Fruit fly (Drosophila melanogaster) whole organism, embryonic: ENCODE measurements around the gene bumpel.

Source experiments
- Antp ChIP-seq: fragments of 200-800 bp; sonication (Bioruptor generic); optimal IDR thresholded peaks from 3 replicates; lab custom pipeline; 2016; ENCODE audit warnings: missing biosample characterization, missing genetic modification characterization
- B-H1 ChIP-seq: fragments of 200-800 bp; sonication (Bioruptor generic); IDR thresholded peaks from 3 replicates; pipeline ENCODE4 v1.3.6; 2022; ENCODE audit warnings: missing biosample characterization, missing genetic modification characterization
- Blimp-1 ChIP-seq: fragments of 200-800 bp; sonication (Bioruptor generic); optimal IDR thresholded peaks from 3 replicates; lab custom pipeline; 2018; ENCODE audit warnings: missing biosample characterization, missing genetic modification characterization, mild to moderate bottlenecking, moderate library complexity, missing genetic modification reagents
- BtbVII ChIP-seq: fragments of 200-800 bp; sonication (Bioruptor generic); optimal IDR thresholded peaks from 3 replicates; lab custom pipeline; 2017; ENCODE audit warnings: missing biosample characterization, mild to moderate bottlenecking, missing genetic modification characterization
- CG10462 ChIP-seq: fragments of 200-800 bp; sonication (Bioruptor generic); optimal IDR thresholded peaks from 2 replicates; lab custom pipeline; 2016; ENCODE audit warnings: missing biosample characterization, missing genetic modification characterization
- CG11456 ChIP-seq: fragments of 200-800 bp; sonication (Bioruptor generic); IDR thresholded peaks from 3 replicates; pipeline ENCODE4 v1.3.6; 2022; ENCODE audit warnings: missing biosample characterization, missing genetic modification characterization
- CG11504 ChIP-seq: fragments of 200-800 bp; sonication (Bioruptor generic); optimal IDR thresholded peaks from 3 replicates; lab custom pipeline; 2019; ENCODE audit warnings: missing biosample characterization, mild to moderate bottlenecking, missing genetic modification characterization, moderate library complexity
- CG12155 ChIP-seq: fragments of 200-800 bp; sonication (Bioruptor generic); optimal IDR thresholded peaks from 3 replicates; lab custom pipeline; 2016; ENCODE audit warnings: missing biosample characterization, missing genetic modification characterization
- CG12299 ChIP-seq: fragments of 200-800 bp; sonication (Bioruptor generic); optimal IDR thresholded peaks from 2 replicates; lab custom pipeline; 2018; ENCODE audit warnings: missing biosample characterization, mild to moderate bottlenecking, missing genetic modification characterization
- CG12659 ChIP-seq: fragments of 200-800 bp; sonication (Bioruptor generic); optimal IDR thresholded peaks from 3 replicates; lab custom pipeline; 2017; ENCODE audit warnings: mild to moderate bottlenecking, missing biosample characterization, missing genetic modification reagents, missing genetic modification characterization
- CG12744 ChIP-seq: fragments of 200-800 bp; sonication (Bioruptor generic); optimal IDR thresholded peaks from 2 replicates; lab custom pipeline; 2016; ENCODE audit warnings: missing biosample characterization, missing genetic modification characterization
- CG13123 ChIP-seq: fragments of 200-800 bp; sonication (Bioruptor generic); optimal IDR thresholded peaks from 2 replicates; lab custom pipeline; 2016; ENCODE audit warnings: missing biosample characterization, missing genetic modification characterization
- CG15601 ChIP-seq: fragments of 200-800 bp; sonication (Bioruptor generic); optimal IDR thresholded peaks from 3 replicates; lab custom pipeline; 2019; ENCODE audit warnings: missing biosample characterization, mild to moderate bottlenecking, missing genetic modification characterization, moderate library complexity
- CG17186 ChIP-seq: fragments of 200-800 bp; sonication (Bioruptor generic); optimal IDR thresholded peaks from 3 replicates; lab custom pipeline; 2017; ENCODE audit warnings: missing biosample characterization, missing genetic modification reagents, missing genetic modification characterization
- CG17385 ChIP-seq: fragments of 200-800 bp; sonication (Bioruptor generic); optimal IDR thresholded peaks from 3 replicates; lab custom pipeline; 2018; ENCODE audit warnings: missing biosample characterization, mild to moderate bottlenecking, missing genetic modification characterization
- CG18011 ChIP-seq: fragments of 200-800 bp; sonication (Bioruptor generic); optimal IDR thresholded peaks from 2 replicates; lab custom pipeline; 2017; ENCODE audit warnings: missing biosample characterization, missing genetic modification characterization, mild to moderate bottlenecking, moderate library complexity, missing genotype
- CG2889 ChIP-seq: fragments of 200-800 bp; sonication (Bioruptor generic); IDR thresholded peaks from 3 replicates; pipeline ENCODE4 v1.3.6; 2022; ENCODE audit warnings: missing biosample characterization, missing genetic modification characterization
- CG5245 ChIP-seq: fragments of 200-800 bp; sonication (Bioruptor generic); optimal IDR thresholded peaks from 3 replicates; lab custom pipeline; 2016; ENCODE audit warnings: missing biosample characterization, missing genetic modification characterization
- CG6254 ChIP-seq: fragments of 200-800 bp; sonication (Bioruptor generic); optimal IDR thresholded peaks from 3 replicates; lab custom pipeline; 2017; ENCODE audit warnings: mild to moderate bottlenecking, missing biosample characterization, missing genetic modification reagents, missing genetic modification characterization
- CG8089 ChIP-seq: fragments of 200-800 bp; sonication (Bioruptor generic); optimal IDR thresholded peaks from 3 replicates; lab custom pipeline; 2016; ENCODE audit warnings: missing biosample characterization, missing genetic modification characterization
- CG9609 ChIP-seq: fragments of 200-800 bp; sonication (Bioruptor generic); optimal IDR thresholded peaks from 3 replicates; lab custom pipeline; 2016; ENCODE audit warnings: missing biosample characterization, missing genetic modification characterization
- CrebB ChIP-seq: fragments of 200-800 bp; sonication (Bioruptor generic); optimal IDR thresholded peaks from 3 replicates; lab custom pipeline; 2018; ENCODE audit warnings: missing biosample characterization, mild to moderate bottlenecking, missing genetic modification characterization
- Dp ChIP-seq: fragments of 200-800 bp; sonication (Bioruptor generic); optimal IDR thresholded peaks from 2 replicates; lab custom pipeline; 2018; ENCODE audit warnings: missing biosample characterization, mild to moderate bottlenecking, missing genetic modification characterization, moderate library complexity
- E2f2 ChIP-seq: fragments of 200-800 bp; sonication (Bioruptor generic); IDR thresholded peaks from 2 replicates; pipeline ENCODE4 v1.3.6; 2022; ENCODE audit warnings: missing biosample characterization, missing genetic modification characterization
- Fer2 ChIP-seq: fragments of 200-800 bp; sonication (Bioruptor generic); optimal IDR thresholded peaks from 2 replicates; lab custom pipeline; 2018; ENCODE audit warnings: missing biosample characterization, mild to moderate bottlenecking, missing genetic modification characterization, moderate library complexity
- Hey ChIP-seq: fragments of 200-800 bp; sonication (Bioruptor generic); optimal IDR thresholded peaks from 3 replicates; lab custom pipeline; 2018; ENCODE audit warnings: missing biosample characterization, mild to moderate bottlenecking, missing genetic modification characterization
- HmgZ ChIP-seq: fragments of 200-800 bp; sonication (Bioruptor generic); optimal IDR thresholded peaks from 2 replicates; lab custom pipeline; 2018; ENCODE audit warnings: missing biosample characterization, mild to moderate bottlenecking, missing genetic modification characterization
- Hmr ChIP-seq: fragments of 200-800 bp; sonication (Bioruptor generic); optimal IDR thresholded peaks from 3 replicates; lab custom pipeline; 2017; ENCODE audit warnings: mild to moderate bottlenecking, missing biosample characterization, missing genetic modification reagents, missing genetic modification characterization
- Rx ChIP-seq: fragments of 200-800 bp; sonication (Bioruptor generic); IDR thresholded peaks from 2 replicates; pipeline ENCODE4 v1.3.6; 2022; ENCODE audit warnings: missing biosample characterization, missing genetic modification characterization
- Sox102F ChIP-seq: fragments of 200-800 bp; sonication (Bioruptor generic); optimal IDR thresholded peaks from 2 replicates; lab custom pipeline; 2018; ENCODE audit warnings: missing biosample characterization, mild to moderate bottlenecking, missing genetic modification characterization, moderate library complexity
- Trl ChIP-seq, 3 experiments: fragments of >200 bp in 2 of 3; fragments of 200-800 bp in 1 of 3; sonication (Bioruptor generic) in 1 of 3; optimal IDR thresholded peaks; 2 replicates in 1 of 3; 3 replicates in 2 of 3; lab custom pipeline; 2016 to 2017; ENCODE audit warnings: missing biosample characterization in 1 of 3, missing genetic modification characterization in 1 of 3
- ash1 ChIP-seq: fragments of 200-800 bp; sonication (Bioruptor generic); optimal IDR thresholded peaks from 2 replicates; lab custom pipeline; 2018; ENCODE audit warnings: missing biosample characterization, mild to moderate bottlenecking, missing genetic modification characterization
- caup ChIP-seq: fragments of 200-800 bp; sonication (Bioruptor generic); optimal IDR thresholded peaks from 3 replicates; lab custom pipeline; 2017; ENCODE audit warnings: missing biosample characterization, mild to moderate bottlenecking, missing genetic modification characterization, moderate library complexity; ENCODE audit not compliant: severe bottlenecking
- crp ChIP-seq, 2 experiments: fragments of 200-800 bp; sonication (Bioruptor generic); optimal IDR thresholded peaks; 2 replicates in 1 of 2; 3 replicates in 1 of 2; lab custom pipeline; 2017; ENCODE audit warnings: missing biosample characterization in 2 of 2, missing genetic modification characterization in 2 of 2, mild to moderate bottlenecking in 1 of 2, moderate library complexity in 1 of 2
- dmrt99B ChIP-seq: fragments of 200-800 bp; sonication (Bioruptor generic); optimal IDR thresholded peaks from 2 replicates; lab custom pipeline; 2018; ENCODE audit warnings: missing biosample characterization, mild to moderate bottlenecking, missing genetic modification characterization, moderate library complexity
- ftz-f1 ChIP-seq: fragments of 200-800 bp; sonication (Bioruptor generic); optimal IDR thresholded peaks from 2 replicates; lab custom pipeline; 2016; ENCODE audit warnings: missing biosample characterization, missing genetic modification characterization
- gsb ChIP-seq: fragments of 200-800 bp; sonication (Bioruptor generic); IDR thresholded peaks from 2 replicates; pipeline ENCODE4 v1.3.6; 2022; ENCODE audit warnings: missing biosample characterization, missing genetic modification characterization
- ham ChIP-seq: fragments of 200-800 bp; sonication (Bioruptor generic); IDR thresholded peaks from 2 replicates; pipeline ENCODE4 v1.3.6; 2022; ENCODE audit warnings: missing biosample characterization, missing genetic modification characterization
- lola ChIP-seq, 3 experiments: fragments of >200 bp in 2 of 3; fragments of 200-800 bp in 1 of 3; sonication (Bioruptor generic) in 1 of 3; optimal IDR thresholded peaks; 2 replicates each; lab custom pipeline; 2017 to 2019; ENCODE audit warnings: missing biosample characterization in 3 of 3, missing genetic modification characterization in 3 of 3, mild to moderate bottlenecking in 1 of 3, moderate library complexity in 1 of 3
- nerfin-2 ChIP-seq: fragments of 200-800 bp; sonication (Bioruptor generic); IDR thresholded peaks from 2 replicates; pipeline ENCODE4 v1.3.6; 2022; ENCODE audit warnings: missing biosample characterization, missing genetic modification characterization; ENCODE audit not compliant: partially characterized antibody
- peb ChIP-seq: fragments of 200-800 bp; sonication (Bioruptor generic); IDR thresholded peaks from 2 replicates; pipeline ENCODE4 v1.3.6; 2022; ENCODE audit warnings: missing biosample characterization, missing genetic modification characterization
- row ChIP-seq: fragments of 200-800 bp; sonication (Bioruptor generic); IDR thresholded peaks from 3 replicates; pipeline ENCODE4 v1.3.6; 2022; ENCODE audit warnings: missing biosample characterization, missing genetic modification characterization
- run ChIP-seq: fragments of 200-800 bp; sonication (Bioruptor generic); optimal IDR thresholded peaks from 3 replicates; lab custom pipeline; 2018; ENCODE audit warnings: missing biosample characterization, mild to moderate bottlenecking, missing genetic modification characterization
- sd ChIP-seq: fragments of 200-800 bp; sonication (Bioruptor generic); optimal IDR thresholded peaks from 3 replicates; lab custom pipeline; 2018; ENCODE audit warnings: missing biosample characterization, mild to moderate bottlenecking, missing genetic modification characterization, moderate library complexity
- shn ChIP-seq: fragments of 200-800 bp; sonication (Bioruptor generic); optimal IDR thresholded peaks from 3 replicates; lab custom pipeline; 2016; ENCODE audit warnings: missing biosample characterization, missing genetic modification characterization
- slp2 ChIP-seq: fragments of 200-800 bp; sonication (Bioruptor generic); optimal IDR thresholded peaks from 2 replicates; lab custom pipeline; 2016; ENCODE audit warnings: missing biosample characterization, missing genetic modification characterization
- sob ChIP-seq: fragments of 200-800 bp; sonication (Bioruptor generic); IDR thresholded peaks from 2 replicates; pipeline ENCODE4 v1.3.6; 2022; ENCODE audit warnings: missing biosample characterization, missing genetic modification characterization
- tap ChIP-seq: fragments of 200-800 bp; optimal IDR thresholded peaks from 3 replicates; lab custom pipeline; 2019; ENCODE audit warnings: missing biosample characterization, mild to moderate bottlenecking, missing genetic modification characterization, moderate library complexity
- tio ChIP-seq: fragments of 200-800 bp; sonication (Bioruptor generic); optimal IDR thresholded peaks from 2 replicates; lab custom pipeline; 2017; ENCODE audit warnings: missing biosample characterization, missing genetic modification characterization, inconsistent platforms

bumpel gene

dm6 chr3R:11392805-11393204, 25.7 kb downstream of the bumpel start (continued):
- TF ChIP-seq CG17385 (GFP tag; lab: Kevin White, UChicago) (peak; percentile 67), ham (GFP tag; lab: Robert Waterston, UW) (no peak), ftz-f1 (no peak), nerfin-2 (GFP tag; lab: Robert Waterston, UW) (no peak), CG18011 (GFP tag; lab: Kevin White, UChicago) (no peak), lola (GFP tag; optimal IDR thresholded peaks at IDR 0.05; lab: Kevin White, UChicago) (no peak), tio (peak; percentile 29), CG8089 (GFP tag; lab: Kevin White, UChicago) (peak; percentile 65), B-H1 (0 out of 3 replicates have a peak, but pooled peaks have one; percentile 31), CG6254 (GFP tag; lab: Kevin White, UChicago) (peak; percentile 74), Blimp-1 (GFP tag; lab: Kevin White, UChicago) (no peak), CG13123 (GFP tag; lab: Kevin White, UChicago) (no peak), CG5245 (GFP tag; lab: Kevin White, UChicago) (peak; percentile 47), slp2 (GFP tag; lab: Kevin White, UChicago) (peak; percentile 64), Trl (optimal IDR thresholded peaks at IDR 0.05; lab: Kevin White, UChicago) (peak in 1 of 2 experiments; percentile 8), Trl (GFP tag; optimal IDR thresholded peaks at IDR 0.05; lab: Kevin White, UChicago) (peak; percentile 69), dmrt99B (no peak), CG15601 (tag; lab: Kevin White, UChicago) (peak; percentile 59), E2f2 (GFP tag; lab: Robert Waterston, UW) (no peak), BtbVII (peak; percentile 24), Sox102F (GFP tag; lab: Kevin White, UChicago) (no peak), CG12155 (GFP tag; lab: Kevin White, UChicago) (no peak), shn (GFP tag; lab: Kevin White, UChicago) (peak; percentile 50), sd (tag; lab: Kevin White, UChicago) (no peak), peb (GFP tag; lab: Robert Waterston, UW) (peak; percentile 43; the same call in 1 of the 2 replicates), sob (GFP tag; lab: Robert Waterston, UW) (no peak; the same call in 1 of the 2 replicates), CG2889 (GFP tag; lab: Robert Waterston, UW) (no peak), HmgZ (tag; lab: Kevin White, UChicago) (peak; percentile 7), Hey (peak; percentile 30), CG17186 (GFP tag; lab: Kevin White, UChicago) (peak; percentile 59), CG9609 (GFP tag; lab: Kevin White, UChicago) (peak; percentile 24), CG10462 (GFP tag; lab: Kevin White, UChicago) (peak; percentile 30), CG12299 (tag; lab: Kevin White, UChicago) (peak; percentile 20), Rx (GFP tag; lab: Robert Waterston, UW) (peak; percentile 74), crp (GFP tag; optimal IDR thresholded peaks at IDR 0.05; lab: Kevin White, UChicago) (no peak), CG12659 (GFP tag; lab: Kevin White, UChicago) (peak; percentile 35), CG11456 (GFP tag; lab: Robert Waterston, UW) (peak; percentile 76; the same call in 2 of the 3 replicates), run (tag; lab: Kevin White, UChicago) (no peak), CG11504 (tag; lab: Kevin White, UChicago) (no peak), ash1 (GFP tag; lab: Kevin White, UChicago) (no peak), gsb (GFP tag; lab: Robert Waterston, UW) (0 out of 2 replicates have a peak, but pooled peaks have one; percentile 40), Dp (GFP tag; lab: Kevin White, UChicago) (no peak), caup (GFP tag; lab: Kevin White, UChicago) (peak; percentile 82), Antp (GFP tag; lab: Kevin White, UChicago) (no peak), CrebB (tag; lab: Kevin White, UChicago) (peak; percentile 40), CG12744 (GFP tag; lab: Kevin White, UChicago) (peak; percentile 73), tap (tag; lab: Kevin White, UChicago) (no peak), Fer2 (tag; lab: Kevin White, UChicago) (peak; percentile 44), row (GFP tag; lab: Robert Waterston, UW) (no peak), Hmr (peak; percentile 51)
